Worm (Caenorhabditis elegans): ENCODE results near the gene Y62F5A.9.

The Y62F5A.9 gene

DNA sequence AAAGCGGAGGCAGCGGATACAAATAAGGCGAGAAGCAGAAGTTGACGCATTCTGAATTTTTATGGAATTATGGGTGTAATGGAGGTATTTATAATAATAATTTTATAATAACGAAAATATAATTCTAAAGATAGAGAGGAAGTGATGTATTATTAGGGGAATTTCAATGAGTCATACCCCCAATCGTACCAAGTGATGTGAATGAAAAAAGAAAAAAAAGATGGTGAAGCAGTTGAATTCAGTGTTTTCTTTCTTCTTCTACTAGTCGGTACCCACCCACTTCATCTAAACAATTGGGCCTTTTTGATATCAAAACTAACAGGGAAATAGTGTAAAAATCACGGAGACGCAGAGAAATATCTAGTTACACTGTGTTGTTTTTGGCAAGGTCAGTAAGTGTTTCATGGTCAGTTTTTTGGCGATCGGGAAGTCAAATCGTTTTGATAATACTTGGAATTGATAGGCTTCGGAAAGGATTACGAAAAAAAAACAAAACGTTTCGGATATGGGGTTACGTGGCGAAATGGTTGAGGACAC is 51.9 kb downstream of the Y62F5A.9 start, which contains the start of gene ttr-18:
TSS of gene ttr-18 (minus strand) at position 51 of the 537 bp plus-strand sequence.
- peak; percentile 12 for TF ChIP-seq dve-1 (tag; optimal IDR thresholded peaks at IDR 0.05; ENCODE audit: insufficient read depth)
- TF ChIP-seq zip-11 (GFP tag; IDR thresholded peaks at IDR 0.05), result no peak

DNA sequence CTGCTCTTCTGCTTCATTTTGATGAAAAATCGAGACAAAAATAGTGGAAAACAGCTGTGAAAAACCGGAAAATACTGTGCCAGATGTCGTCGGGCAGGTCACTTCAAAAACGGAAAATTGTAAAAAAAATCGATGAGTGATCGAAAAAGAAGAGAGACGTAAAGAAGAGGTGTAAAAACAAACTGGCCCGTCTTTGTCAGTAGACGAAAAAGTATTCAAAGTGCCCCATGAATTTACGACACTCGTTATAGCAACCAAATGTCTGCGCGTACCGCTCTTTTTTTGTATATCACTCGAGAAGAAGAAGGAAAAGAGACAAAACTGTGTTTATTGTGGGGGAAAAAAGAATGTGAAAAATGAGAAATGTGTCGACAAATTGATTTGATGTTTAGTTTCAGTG is 53.4 kb downstream of the Y62F5A.9 start, which contains the start of gene twk-5:
TSS of gene twk-5 (minus strand) at position 101 of the 400 bp plus-strand sequence.
- TF ChIP-seq ces-1 (GFP tag; optimal IDR thresholded peaks at IDR 0.05), result no peak
- peak; percentile 73 for TF ChIP-seq ama-1 (optimal IDR thresholded peaks at IDR 0.05)

Data from whole organism, L4 larva.